Worm (Caenorhabditis elegans) whole organism, dauer: ENCODE results near the gene R07H5.9.
"Not testable (repeated sequence)": the region's sequence is repeated elsewhere in the genome, so short reads cannot be mapped to it uniquely, and the experiment has no call there.

ENCODE experiments used
- unc-62 ChIP-seq: sonication (generic microtip); optimal IDR thresholded peaks from 2 replicates; lab custom pipeline; 2017; ENCODE audit warnings: missing biosample characterization, missing genetic modification reagents, missing genetic modification characterization

Gene R07H5.9

ce11 chrIV:11207186-11207585 is at the start of gene R07H5.9:
TSS of gene R07H5.9 (plus strand) at chrIV:11207486.
- no peak for TF ChIP-seq unc-62

- TF ChIP-seq unc-62 = no peak
Observed at ce11 chrIV:11159886-11160285, 47.4 kb upstream of the R07H5.9 start, which contains the start of gene mboa-4. TSS of gene mboa-4 (minus strand) at chrIV:11159986.

- no peak for TF ChIP-seq unc-62
Observed at ce11 chrIV:11160707-11161106, 46.6 kb upstream of the R07H5.9 start, which contains the start of gene C08F8.15. TSS of gene C08F8.15 (minus strand) at chrIV:11160807.

ce11 chrIV:11162451-11162850 is 44.8 kb upstream of the R07H5.9 start, which contains the start of gene fbxb-9:
TSS of gene fbxb-9 (minus strand) at chrIV:11162551.
- TF ChIP-seq unc-62 = no peak

- no peak for TF ChIP-seq unc-62
Observed at ce11 chrIV:11164831-11165230, 42.5 kb upstream of the R07H5.9 start, which contains the start of gene C08F8.6. TSS of gene C08F8.6 (minus strand) at chrIV:11164931.

ce11 chrIV:11169652-11170051 is 37.6 kb upstream of the R07H5.9 start, which contains the start of gene nhr-67:
TSS of gene nhr-67 (plus strand) at chrIV:11169748.
- TF ChIP-seq unc-62 = no peak

- no peak for TF ChIP-seq unc-62
Observed at ce11 chrIV:11174772-11175171, 32.5 kb upstream of the R07H5.9 start.

- no peak for TF ChIP-seq unc-62
Observed at ce11 chrIV:11176967-11177366, 30.3 kb upstream of the R07H5.9 start, which contains the start of gene rap-3. TSS of gene rap-3 (plus strand) at chrIV:11177267.

- TF ChIP-seq unc-62 = no peak
Observed at ce11 chrIV:11178495-11178894, 28.8 kb upstream of the R07H5.9 start, which contains the start of gene C08F8.9. TSS of gene C08F8.9 (minus strand) at chrIV:11178595.

ce11 chrIV:11179123-11179740 is 28.1 kb upstream of the R07H5.9 start, which contains the start of gene cpt-2:
TSS of gene cpt-2 (plus strand) at chrIV:11179645.
- not testable (repeated sequence) for TF ChIP-seq unc-62

ce11 chrIV:11180077-11180476 is 27.2 kb upstream of the R07H5.9 start:
- TF ChIP-seq unc-62 = no peak

- TF ChIP-seq unc-62 = no peak
Observed at ce11 chrIV:11183013-11183412, 24.3 kb upstream of the R07H5.9 start, which contains the start of gene prx-14. TSS of gene prx-14 (plus strand) at chrIV:11183132.

- TF ChIP-seq unc-62 = no peak
Observed at ce11 chrIV:11183991-11184390, 23.3 kb upstream of the R07H5.9 start, which contains the start of gene nuaf-3. TSS of gene nuaf-3 (plus strand) at chrIV:11184291.

- TF ChIP-seq unc-62 = no peak
Observed at ce11 chrIV:11186729-11187128, 20.6 kb upstream of the R07H5.9 start, which contains the start of gene sdz-27. TSS of gene sdz-27 (plus strand) at chrIV:11187029.

ce11 chrIV:11189411-11189810 is 17.9 kb upstream of the R07H5.9 start, which contains the start of gene fbxb-79:
TSS of gene fbxb-79 (minus strand) at chrIV:11189511.
- TF ChIP-seq unc-62 = no peak

ce11 chrIV:11198983-11199382 is 8.3 kb upstream of the R07H5.9 start, which contains the start of gene R07H5.16:
TSS of gene R07H5.16 (plus strand) at chrIV:11199330.
- not testable (repeated sequence) for TF ChIP-seq unc-62

ce11 chrIV:11202389-11202788 is 4.9 kb upstream of the R07H5.9 start, which contains the start of gene R07H5.11:
TSS of gene R07H5.11 (plus strand) at chrIV:11202768.
- TF ChIP-seq unc-62 = not testable (repeated sequence)

ce11 chrIV:11210781-11211256 is 3.5 kb downstream of the R07H5.9 start, which contains the start of gene adk-1:
TSS of gene adk-1 (minus strand) at chrIV:11210831.
- no peak for TF ChIP-seq unc-62
